Fruit fly (Drosophila melanogaster) whole organism, pupa: ENCODE measurements around the gene Art6.
A peak's percentile ranks its signal among the peaks of the same experiment; 100 is the strongest.

Source experiments
- CG10348 ChIP-seq: fragments of 200-800 bp; sonication (Bioruptor generic); IDR thresholded peaks from 2 replicates; pipeline ENCODE4 v1.3.6; 2022; ENCODE audit warnings: missing biosample characterization, missing genetic modification characterization
- CG12605 ChIP-seq: fragments of 200-800 bp; sonication (Bioruptor generic); IDR thresholded peaks from 2 replicates; pipeline ENCODE4 v1.3.6; 2022; ENCODE audit warnings: missing biosample characterization, missing genetic modification characterization
- CG13204 ChIP-seq: fragments of 200-800 bp; sonication (Bioruptor generic); optimal IDR thresholded peaks from 2 replicates; lab custom pipeline; 2018; ENCODE audit warnings: missing biosample characterization, mild to moderate bottlenecking, missing genetic modification characterization, moderate library complexity
- CG14655 ChIP-seq: fragments of 200-800 bp; sonication (Bioruptor generic); optimal IDR thresholded peaks from 3 replicates; lab custom pipeline; 2017; ENCODE audit warnings: mild to moderate bottlenecking, missing biosample characterization, missing genetic modification reagents, missing genetic modification characterization
- CG15710 ChIP-seq: fragments of 200-800 bp; sonication (Bioruptor generic); optimal IDR thresholded peaks from 2 replicates; lab custom pipeline; 2018; ENCODE audit warnings: missing biosample characterization, mild to moderate bottlenecking, missing genetic modification characterization, moderate library complexity
- CG17806 ChIP-seq: fragments of 200-800 bp; sonication (Bioruptor generic); optimal IDR thresholded peaks from 2 replicates; lab custom pipeline; 2018; ENCODE audit warnings: missing biosample characterization, mild to moderate bottlenecking, missing genetic modification characterization, moderate library complexity
- CG32121 ChIP-seq: fragments of 200-800 bp; sonication (Bioruptor generic); IDR thresholded peaks from 2 replicates; pipeline ENCODE4 v1.3.6; 2022; ENCODE audit warnings: missing biosample characterization, missing genetic modification characterization
- CG34367 ChIP-seq: fragments of 200-800 bp; sonication (Bioruptor generic); optimal IDR thresholded peaks from 2 replicates; lab custom pipeline; 2018; ENCODE audit warnings: missing biosample characterization, mild to moderate bottlenecking, missing genetic modification characterization
- CG4496 ChIP-seq: fragments of 200-800 bp; sonication (Bioruptor generic); IDR thresholded peaks from 3 replicates; pipeline ENCODE4 v1.3.6; 2022; ENCODE audit warnings: missing biosample characterization, missing genetic modification characterization
- CG8159 ChIP-seq: fragments of 200-800 bp; sonication (Bioruptor generic); optimal IDR thresholded peaks from 3 replicates; lab custom pipeline; 2018; ENCODE audit warnings: missing biosample characterization, mild to moderate bottlenecking, missing genetic modification characterization, moderate library complexity
- CG8301 ChIP-seq: fragments of 200-800 bp; sonication (Bioruptor generic); optimal IDR thresholded peaks from 2 replicates; lab custom pipeline; 2018; ENCODE audit warnings: missing biosample characterization, mild to moderate bottlenecking, missing genetic modification characterization
- CG9948 ChIP-seq: fragments of 200-800 bp; sonication (Bioruptor generic); optimal IDR thresholded peaks from 2 replicates; lab custom pipeline; 2018; ENCODE audit warnings: missing biosample characterization, mild to moderate bottlenecking, missing genetic modification characterization, moderate library complexity
- D1 ChIP-seq: fragments of 200-800 bp; sonication (Bioruptor generic); optimal IDR thresholded peaks from 2 replicates; lab custom pipeline; 2018; ENCODE audit warnings: missing biosample characterization, mild to moderate bottlenecking, missing genetic modification characterization, moderate library complexity
- EcR ChIP-seq: fragments of 200-800 bp; sonication (Bioruptor generic); optimal IDR thresholded peaks from 3 replicates; lab custom pipeline; 2019; ENCODE audit warnings: missing biosample characterization, missing genetic modification characterization, mild to moderate bottlenecking, moderate library complexity, missing genetic modification reagents
- Ets98B ChIP-seq: fragments of 200-800 bp; sonication (Bioruptor generic); IDR thresholded peaks from 2 replicates; pipeline ENCODE4 v1.3.6; 2022; ENCODE audit warnings: missing biosample characterization, missing genetic modification characterization
- Pif1A ChIP-seq: fragments of 200-800 bp; sonication (Bioruptor generic); optimal IDR thresholded peaks from 3 replicates; lab custom pipeline; 2016; ENCODE audit warnings: missing biosample characterization, missing genetic modification characterization
- Pif1B ChIP-seq: fragments of 200-800 bp; sonication (Bioruptor generic); optimal IDR thresholded peaks from 3 replicates; lab custom pipeline; 2016; ENCODE audit warnings: missing biosample characterization, missing genetic modification characterization
- Snoo ChIP-seq: fragments of 200-800 bp; sonication (Bioruptor generic); optimal IDR thresholded peaks from 3 replicates; lab custom pipeline; 2017; ENCODE audit warnings: missing biosample characterization, mild to moderate bottlenecking, missing genetic modification characterization, inconsistent platforms
- fd96Ca ChIP-seq: fragments of 200-800 bp; sonication (Bioruptor generic); IDR thresholded peaks from 3 replicates; pipeline ENCODE4 v1.3.6; 2022; ENCODE audit warnings: missing biosample characterization, missing genetic modification characterization
- gl ChIP-seq: fragments of 200-800 bp; sonication (Bioruptor generic); optimal IDR thresholded peaks from 2 replicates; lab custom pipeline; 2018; ENCODE audit warnings: missing biosample characterization, mild to moderate bottlenecking, missing genetic modification characterization
- rn ChIP-seq: fragments of 200-800 bp; sonication (Bioruptor generic); IDR thresholded peaks from 2 replicates; pipeline ENCODE4 v1.3.6; 2022; ENCODE audit warnings: missing biosample characterization, missing genetic modification characterization

Art6 gene

DNA sequence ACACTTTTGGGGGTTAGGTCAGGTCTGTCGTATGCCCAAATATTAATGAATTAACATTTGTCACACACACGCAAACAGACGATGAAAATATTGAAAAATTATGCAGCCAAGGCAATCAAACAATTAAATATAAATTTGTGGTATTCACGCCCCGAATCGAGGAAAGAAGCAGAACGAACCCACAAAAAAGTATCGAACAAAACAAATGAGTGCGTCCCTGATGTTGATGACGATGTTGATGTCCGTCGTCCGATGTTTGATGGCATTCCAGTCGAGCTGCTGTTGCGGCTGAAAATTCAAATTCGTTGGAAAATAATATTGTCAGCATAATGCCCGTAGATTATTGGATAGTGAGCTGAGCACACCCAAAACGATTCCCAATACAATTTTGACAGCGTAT, 36.5 kb downstream of the Art6 start:
- TF ChIP-seq CG14655 (GFP tag; lab: Kevin White, UChicago) (no peak), gl (tag; lab: Kevin White, UChicago) (no peak), CG8159 (tag; lab: Kevin White, UChicago) (no peak)
- TF ChIP-seq, all 21 proteins: peak for 0

DNA sequence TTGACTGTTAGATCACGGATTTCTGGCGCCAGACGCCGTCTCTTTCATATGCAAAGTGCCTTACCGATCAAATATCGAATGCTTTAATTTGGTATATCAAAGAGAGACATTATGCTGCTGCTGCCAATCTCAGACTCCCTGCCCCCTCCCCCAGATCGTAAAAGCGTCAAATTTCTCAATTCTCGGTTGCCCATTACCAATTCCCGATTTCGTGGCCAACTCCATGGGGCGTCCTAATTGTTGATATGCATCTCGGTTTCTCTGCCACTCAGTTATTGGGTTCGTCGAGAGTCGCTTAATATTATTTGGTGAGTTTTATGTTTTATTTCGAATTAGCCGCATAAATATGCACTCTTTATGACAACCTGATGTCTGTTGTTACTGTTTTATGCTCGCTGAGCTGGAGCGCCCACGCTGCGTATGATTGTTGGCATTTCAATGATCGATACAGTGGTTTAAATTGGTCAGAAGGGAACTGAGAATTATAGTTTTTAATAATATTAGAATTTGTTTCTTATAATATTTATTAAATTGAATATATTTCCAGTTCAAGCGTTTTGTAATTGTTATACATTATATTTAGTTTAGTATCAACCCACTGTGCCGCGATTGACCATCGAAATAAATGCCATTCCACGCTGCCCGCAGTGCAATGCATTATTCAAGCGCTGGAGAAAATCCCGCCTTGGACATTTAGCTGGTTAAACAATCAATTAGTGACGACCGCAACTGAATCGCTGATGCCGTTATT, 38.1 kb downstream of the Art6 start:
- TF ChIP-seq CG9948 (peak; percentile 18), CG10348 (no peak)
- TF ChIP-seq, all 21 proteins: peak for 1

DNA sequence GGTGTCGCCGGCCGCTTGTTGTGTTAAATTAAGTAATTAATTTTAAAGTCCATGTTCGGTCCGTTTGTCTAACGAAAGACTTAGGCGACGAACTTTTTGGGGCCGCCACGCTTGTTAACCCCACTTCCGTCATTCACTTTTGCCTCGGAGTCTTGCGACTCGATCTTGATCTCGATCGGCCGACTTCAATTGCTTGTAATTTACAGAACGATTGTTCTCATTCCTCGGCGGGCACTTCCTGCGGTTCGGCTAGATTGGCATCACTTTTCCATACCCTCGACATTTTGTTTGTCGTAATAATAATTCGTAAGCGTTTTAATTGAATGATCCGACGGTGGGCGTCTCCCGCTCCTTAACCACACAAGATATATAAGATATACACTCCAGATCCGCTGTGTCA, 38.9 kb downstream of the Art6 start:
- no peak for TF ChIP-seq Snoo (tag; lab: Kevin White, UChicago)
- TF ChIP-seq EcR (GFP tag; lab: Kevin White, UChicago) = no peak
- no peak for TF ChIP-seq CG13204 (GFP tag; lab: Kevin White, UChicago)
- TF ChIP-seq Pif1A (GFP tag; lab: Kevin White, UChicago) = no peak
- TF ChIP-seq CG8159 (tag; lab: Kevin White, UChicago) = no peak

DNA sequence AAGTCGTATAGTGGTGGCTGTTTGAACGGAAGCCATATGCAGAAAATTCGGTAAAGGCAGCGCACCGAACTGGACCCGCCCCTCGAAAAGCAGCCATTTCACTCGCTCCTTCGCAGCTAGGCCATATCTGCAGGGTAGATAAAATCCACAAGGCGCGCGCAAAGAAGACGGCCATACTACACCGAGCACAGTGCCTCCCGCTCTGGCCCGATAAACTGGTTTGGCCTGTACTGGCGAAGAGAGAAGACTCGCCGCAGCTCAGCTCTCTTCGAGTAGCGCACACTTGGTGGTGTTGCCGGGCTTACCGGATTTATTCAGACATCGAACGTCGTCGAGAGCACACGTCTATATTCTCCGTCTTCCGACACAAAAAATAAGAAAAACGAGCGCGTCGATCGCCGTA, 44.1 kb downstream of the Art6 start, which contains the start of gene ems:
ems (plus strand) TSS at position 311 of the 403 bp plus-strand sequence.
- TF ChIP-seq CG14655 (GFP tag; lab: Kevin White, UChicago) (no peak), CG15710 (tag; lab: Kevin White, UChicago) (no peak), rn (GFP tag; lab: Robert Waterston, UW) (no peak), fd96Ca (GFP tag; lab: Robert Waterston, UW) (peak; percentile 60; the same call in 2 of the 3 replicates), CG12605 (GFP tag; lab: Robert Waterston, UW) (no peak), CG8301 (no peak), gl (tag; lab: Kevin White, UChicago) (peak; percentile 61), CG4496 (GFP tag; lab: Robert Waterston, UW) (peak; percentile 67; the same call in 2 of the 3 replicates), Snoo (tag; lab: Kevin White, UChicago) (no peak)

DNA sequence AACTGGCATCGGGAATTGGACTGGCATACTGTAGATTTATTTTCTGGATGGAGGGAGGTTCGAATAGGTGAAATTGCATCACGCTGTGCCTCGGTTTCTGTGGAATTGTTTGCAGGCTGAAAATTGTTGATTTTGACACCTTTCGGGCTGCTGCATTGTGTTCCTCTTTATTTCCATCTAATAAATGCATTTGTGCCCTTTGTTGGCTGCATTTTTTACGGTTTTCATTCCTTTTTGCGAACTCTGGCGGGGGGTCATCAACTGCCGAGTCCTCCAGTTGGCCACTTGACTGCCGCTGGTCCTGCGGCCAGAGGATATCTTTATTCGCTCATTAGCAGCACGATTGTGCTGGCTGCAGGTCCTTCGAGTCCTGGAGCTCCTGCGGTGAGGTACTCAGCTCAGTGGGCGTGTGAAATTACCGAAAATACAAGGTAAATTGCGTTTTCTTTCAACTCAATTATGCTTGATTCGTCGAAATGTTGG, 45.8 kb downstream of the Art6 start:
- no peak for TF ChIP-seq D1 (tag; lab: Kevin White, UChicago)
- no peak for TF ChIP-seq CG4496 (GFP tag; lab: Robert Waterston, UW)
- TF ChIP-seq EcR (GFP tag; lab: Kevin White, UChicago) = no peak
- no peak for TF ChIP-seq rn (GFP tag; lab: Robert Waterston, UW)
- TF ChIP-seq Snoo (tag; lab: Kevin White, UChicago) = no peak
- TF ChIP-seq Pif1B (GFP tag; lab: Kevin White, UChicago) = no peak
- no peak for TF ChIP-seq CG8301
- TF ChIP-seq CG13204 (GFP tag; lab: Kevin White, UChicago) = no peak
- no peak for TF ChIP-seq CG9948
- no peak for TF ChIP-seq CG34367
- TF ChIP-seq Ets98B (GFP tag; lab: Robert Waterston, UW) = no peak
- TF ChIP-seq CG10348 = no peak
- TF ChIP-seq CG12605 (GFP tag; lab: Robert Waterston, UW) = no peak
- TF ChIP-seq CG32121 (GFP tag; lab: Robert Waterston, UW) = no peak
- no peak for TF ChIP-seq CG17806 (tag; lab: Kevin White, UChicago)
- no peak for TF ChIP-seq gl (tag; lab: Kevin White, UChicago)
- TF ChIP-seq CG8159 (tag; lab: Kevin White, UChicago) = no peak
- TF ChIP-seq CG15710 (tag; lab: Kevin White, UChicago) = no peak
- no peak for TF ChIP-seq fd96Ca (GFP tag; lab: Robert Waterston, UW)
- no peak for TF ChIP-seq CG14655 (GFP tag; lab: Kevin White, UChicago)
- TF ChIP-seq, all 21 proteins: peak for 0

DNA sequence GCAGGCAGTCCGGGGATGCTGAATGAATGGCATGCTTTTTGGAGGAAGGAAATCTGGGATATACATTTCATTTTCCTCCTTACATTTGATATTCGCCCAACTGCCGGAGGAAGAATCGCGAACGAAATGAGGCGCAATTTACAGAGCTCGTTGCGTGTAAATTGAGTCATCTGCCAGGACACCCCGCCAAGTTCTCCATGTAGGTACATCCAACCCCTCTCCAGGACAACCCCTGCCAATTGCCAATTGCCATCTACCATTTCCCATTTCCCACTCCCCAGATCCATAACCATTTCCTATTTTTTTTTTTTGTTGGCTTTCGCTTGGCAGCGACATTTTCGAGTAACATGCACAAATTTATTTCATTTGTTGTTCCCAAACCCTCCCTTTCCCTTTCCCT, 48.8 kb downstream of the Art6 start:
- TF ChIP-seq CG12605 (GFP tag; lab: Robert Waterston, UW) (no peak), Ets98B (GFP tag; lab: Robert Waterston, UW) (no peak), fd96Ca (GFP tag; lab: Robert Waterston, UW) (no peak), CG4496 (GFP tag; lab: Robert Waterston, UW) (no peak), Snoo (tag; lab: Kevin White, UChicago) (no peak), CG13204 (GFP tag; lab: Kevin White, UChicago) (no peak), Pif1A (GFP tag; lab: Kevin White, UChicago) (no peak), gl (tag; lab: Kevin White, UChicago) (no peak), EcR (GFP tag; lab: Kevin White, UChicago) (no peak), CG14655 (GFP tag; lab: Kevin White, UChicago) (no peak)

DNA sequence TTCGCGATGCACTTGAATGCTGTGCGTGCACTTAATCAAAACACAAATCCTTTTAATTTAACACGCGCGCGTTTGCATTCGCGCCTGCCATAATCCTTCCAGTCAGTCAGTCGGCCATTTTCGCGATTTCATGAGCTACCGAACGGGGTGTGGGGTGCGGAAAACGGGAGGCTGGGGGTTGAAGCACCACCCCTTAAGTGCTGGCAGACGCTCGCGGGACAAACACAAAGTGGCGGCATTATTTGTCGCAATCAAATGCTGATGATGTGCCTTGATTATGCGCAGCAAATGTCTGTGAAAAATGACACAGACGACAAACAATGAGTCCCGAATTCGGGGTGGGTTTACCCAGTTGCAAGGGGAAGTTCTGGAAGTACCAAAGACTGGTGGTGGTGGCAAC, 50.0 kb downstream of the Art6 start:
- TF ChIP-seq CG12605 (GFP tag; lab: Robert Waterston, UW) (no peak), CG15710 (tag; lab: Kevin White, UChicago) (no peak), fd96Ca (GFP tag; lab: Robert Waterston, UW) (no peak), Pif1B (GFP tag; lab: Kevin White, UChicago) (no peak), CG8159 (tag; lab: Kevin White, UChicago) (no peak), gl (tag; lab: Kevin White, UChicago) (no peak), Pif1A (GFP tag; lab: Kevin White, UChicago) (no peak), EcR (GFP tag; lab: Kevin White, UChicago) (no peak), Snoo (tag; lab: Kevin White, UChicago) (no peak), CG17806 (tag; lab: Kevin White, UChicago) (no peak), CG14655 (GFP tag; lab: Kevin White, UChicago) (no peak)
